Worm (Caenorhabditis elegans) whole organism, L1 larva: Measurements from ENCODE around the gene acr-8.

ENCODE experiments used
- C04F5.9 ChIP-seq: sonication (generic microtip); optimal IDR thresholded peaks from 2 replicates; lab custom pipeline; 2016; ENCODE audit warnings: missing genetic modification characterization, missing compliant biosample characterization
- ama-1 ChIP-seq: fragments of 150-350 bp; optimal IDR thresholded peaks from 2 replicates; lab custom pipeline; 2014
- ceh-63 ChIP-seq: fragments of 200-800 bp; sonication (Bioruptor generic); optimal IDR thresholded peaks from 2 replicates; lab custom pipeline; 2018; ENCODE audit warnings: mild to moderate bottlenecking, missing genetic modification characterization, missing compliant biosample characterization
- efl-1 ChIP-seq, 4 experiments: fragments of 150-350 bp; optimal IDR thresholded peaks in 3 of 4; peaks in 1 of 4; 1 replicate in 1 of 4; 2 replicates in 3 of 4; lab custom pipeline; 2014; ENCODE audit warnings: missing biosample characterization in 2 of 4, missing genetic modification characterization in 2 of 4, missing genetic modification reagents in 2 of 4
- egl-13 ChIP-seq: sonication (generic microtip); optimal IDR thresholded peaks from 2 replicates; lab custom pipeline; 2016; ENCODE audit warnings: missing genotype, missing genetic modification reagents, missing genetic modification characterization, missing compliant biosample characterization
- elt-2 ChIP-seq: sonication (generic microtip); optimal IDR thresholded peaks from 2 replicates; lab custom pipeline; 2016; ENCODE audit warnings: missing genetic modification characterization, mild to moderate bottlenecking, inconsistent platforms, missing compliant biosample characterization, missing genetic modification reagents
- elt-3 ChIP-seq, 6 experiments: fragments of 150-350 bp in 1 of 6; sonication (generic microtip); optimal IDR thresholded peaks; 2 replicates each; lab custom pipeline; 2017 to 2018; ENCODE audit warnings: missing biosample characterization in 6 of 6, missing genetic modification characterization in 6 of 6, inconsistent platforms in 1 of 6
- ets-5 ChIP-seq: fragments of 200-800 bp; sonication (Bioruptor generic); IDR thresholded peaks from 2 replicates; pipeline ENCODE4 v1.3.6; 2022; ENCODE audit warnings: missing genetic modification characterization, missing compliant biosample characterization
- fkh-8 ChIP-seq: sonication (generic microtip); optimal IDR thresholded peaks from 2 replicates; lab custom pipeline; 2016; ENCODE audit warnings: mild to moderate bottlenecking, missing genetic modification characterization, missing compliant biosample characterization
- fos-1 ChIP-seq: fragments of 150-350 bp; optimal IDR thresholded peaks from 2 replicates; lab custom pipeline; 2014; ENCODE audit warnings: missing biosample characterization, missing genetic modification characterization
- irx-1 ChIP-seq: sonication (generic microtip); optimal IDR thresholded peaks from 2 replicates; lab custom pipeline; 2016; ENCODE audit warnings: missing genetic modification characterization, missing compliant biosample characterization
- isw-1 ChIP-seq: fragments of 200-800 bp; sonication (Bioruptor generic); IDR thresholded peaks from 2 replicates; pipeline ENCODE4 v1.3.6; 2022; ENCODE audit warnings: missing genetic modification characterization, missing compliant biosample characterization
- lin-13 ChIP-seq: fragments of 150-350 bp; optimal IDR thresholded peaks from 2 replicates; lab custom pipeline; 2014; ENCODE audit warnings: missing biosample characterization, missing genetic modification reagents, missing genetic modification characterization
- lin-14 ChIP-seq: fragments of 200-800 bp; sonication (Bioruptor generic); optimal IDR thresholded peaks from 2 replicates; lab custom pipeline; 2018; ENCODE audit warnings: mild to moderate bottlenecking, missing genetic modification characterization, moderate library complexity, missing compliant biosample characterization
- lin-15B ChIP-seq: fragments of 150-350 bp; sonication (generic microtip); optimal IDR thresholded peaks from 3 replicates; lab custom pipeline; 2014; ENCODE audit warnings: missing biosample characterization, missing genetic modification characterization
- lin-35 ChIP-seq, 2 experiments: fragments of 150-350 bp; optimal IDR thresholded peaks; 2 replicates each; lab custom pipeline; 2014; ENCODE audit warnings: missing biosample characterization in 2 of 2, missing genetic modification characterization in 2 of 2, missing genetic modification reagents in 2 of 2
- mab-9 ChIP-seq: fragments of 200-800 bp; sonication (Bioruptor generic); IDR thresholded peaks from 2 replicates; pipeline ENCODE4 v1.3.6; 2022; ENCODE audit warnings: missing genetic modification reagents, missing genetic modification characterization, missing compliant biosample characterization
- mep-1 ChIP-seq: fragments of 150-350 bp; optimal IDR thresholded peaks from 2 replicates; lab custom pipeline; 2014; ENCODE audit warnings: missing biosample characterization, missing genetic modification characterization
- nhr-19 ChIP-seq: fragments of 200-800 bp; sonication (Bioruptor generic); conservative IDR thresholded peaks from 2 replicates; pipeline ENCODE4 v1.3.6; 2022; ENCODE audit warnings: missing genetic modification characterization, missing compliant biosample characterization
- nhr-237 ChIP-seq: fragments of 150-350 bp; optimal IDR thresholded peaks from 2 replicates; lab custom pipeline; 2014; ENCODE audit warnings: missing biosample characterization, missing genetic modification characterization
- nhr-71 ChIP-seq: sonication (generic microtip); optimal IDR thresholded peaks from 2 replicates; lab custom pipeline; 2016; ENCODE audit warnings: mild to moderate bottlenecking, missing genetic modification characterization, moderate library complexity, missing compliant biosample characterization
- nhr-77 ChIP-seq: fragments of 150-350 bp; optimal IDR thresholded peaks from 2 replicates; lab custom pipeline; 2014; ENCODE audit warnings: missing biosample characterization, missing genetic modification characterization
- nhr-84 ChIP-seq: sonication (generic microtip); optimal IDR thresholded peaks from 2 replicates; lab custom pipeline; 2017; ENCODE audit warnings: missing biosample characterization, missing genetic modification characterization
- nhr-85 ChIP-seq: sonication (generic microtip); peaks from one replicate; lab custom pipeline; 2016; ENCODE audit warnings: missing genetic modification characterization, inconsistent platforms, missing compliant biosample characterization
- nhr-90 ChIP-seq: sonication (generic microtip); optimal IDR thresholded peaks from 2 replicates; lab custom pipeline; 2016; ENCODE audit warnings: mild to moderate bottlenecking, missing genetic modification characterization, missing compliant biosample characterization; ENCODE audit not compliant: poor library complexity
- pag-3 ChIP-seq: sonication (generic microtip); optimal IDR thresholded peaks from 2 replicates; lab custom pipeline; 2017; ENCODE audit warnings: missing genetic modification characterization, mild to moderate bottlenecking, missing compliant biosample characterization, antibody characterized with exemption, borderline replicate concordance; ENCODE audit not compliant: insufficient read depth
- pqm-1 ChIP-seq: sonication (generic microtip); optimal IDR thresholded peaks from 3 replicates; lab custom pipeline; 2017; ENCODE audit warnings: missing biosample characterization, missing genetic modification characterization
- rnt-1 ChIP-seq: sonication (generic microtip); optimal IDR thresholded peaks from 2 replicates; lab custom pipeline; 2016; ENCODE audit warnings: mild to moderate bottlenecking, missing genetic modification characterization, moderate library complexity, missing compliant biosample characterization
- skn-1 ChIP-seq: fragments of 150-350 bp; optimal IDR thresholded peaks from 2 replicates; lab custom pipeline; 2014; ENCODE audit warnings: missing biosample characterization, missing genetic modification characterization
- tbx-2 ChIP-seq: sonication (generic microtip); optimal IDR thresholded peaks from 2 replicates; lab custom pipeline; 2016; ENCODE audit warnings: missing genetic modification characterization, missing compliant biosample characterization
- tlp-1 ChIP-seq: fragments of 150-350 bp; optimal IDR thresholded peaks from 2 replicates; lab custom pipeline; 2014; ENCODE audit warnings: missing biosample characterization, missing genetic modification characterization
- unc-30 ChIP-seq: sonication (generic microtip); optimal IDR thresholded peaks from 2 replicates; lab custom pipeline; 2017; ENCODE audit warnings: missing biosample characterization, missing genetic modification characterization
- xbp-1 ChIP-seq: sonication (generic microtip); optimal IDR thresholded peaks from 2 replicates; lab custom pipeline; 2016; ENCODE audit warnings: missing genetic modification characterization, missing compliant biosample characterization
- ztf-11 ChIP-seq, 2 experiments: sonication (generic microtip); optimal IDR thresholded peaks; 2 replicates each; lab custom pipeline; 2016 to 2017; ENCODE audit warnings: missing genetic modification characterization in 2 of 2, missing biosample characterization in 1 of 2, missing compliant biosample characterization in 1 of 2

The acr-8 gene

ce11 chrX:10419743-10420142, 7.2 kb downstream of the acr-8 start, which contains the start of gene cdk-11.2 (continued):
- peak; percentile 90 for TF ChIP-seq mep-1 (tag; lab: Kevin White, UChicago)
- peak; percentile 52 for TF ChIP-seq xbp-1 (tag; lab: Kevin White, UChicago)
- peak; percentile 43 to 77 for TF ChIP-seq lin-35 (GFP tag; optimal IDR thresholded peaks at IDR 0.05; lab: Kevin White, UChicago)
- no peak for TF ChIP-seq mab-9
- TF ChIP-seq nhr-237 (tag; lab: Kevin White, UChicago): no peak
- peak; percentile 29 for TF ChIP-seq irx-1 (tag; lab: Kevin White, UChicago)
- TF ChIP-seq elt-2 (tag; lab: Kevin White, UChicago): no peak
- peak; percentile 12 for TF ChIP-seq fkh-8
- peak; percentile 61 for TF ChIP-seq nhr-85
- peak; percentile 55 for TF ChIP-seq nhr-19 (GFP tag; lab: Robert Waterston, UW)
- peak; percentile 85 for TF ChIP-seq skn-1 (tag; lab: Kevin White, UChicago)

DNA sequence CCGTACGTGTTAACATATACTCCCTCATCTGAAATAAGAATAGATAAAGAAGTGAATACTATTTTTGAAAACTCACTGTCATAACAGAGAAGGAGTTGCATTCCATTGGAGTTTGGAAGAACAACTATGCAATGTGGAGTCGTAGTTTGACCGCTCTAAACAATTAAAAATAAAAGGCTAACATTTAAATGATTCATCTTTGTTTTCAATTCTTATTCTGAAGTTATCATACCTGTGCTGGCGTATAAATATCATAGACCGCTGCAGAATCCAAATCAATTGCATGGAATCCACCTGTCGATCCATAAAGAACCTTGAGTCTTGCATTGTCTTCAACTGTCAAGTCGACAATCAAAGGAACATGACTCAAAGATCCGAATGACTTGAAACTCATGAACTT, 10.2 kb downstream of the acr-8 start:
- TF ChIP-seq ama-1 (lab: Kevin White, UChicago): no peak
- TF ChIP-seq nhr-85: peak; percentile 30

DNA sequence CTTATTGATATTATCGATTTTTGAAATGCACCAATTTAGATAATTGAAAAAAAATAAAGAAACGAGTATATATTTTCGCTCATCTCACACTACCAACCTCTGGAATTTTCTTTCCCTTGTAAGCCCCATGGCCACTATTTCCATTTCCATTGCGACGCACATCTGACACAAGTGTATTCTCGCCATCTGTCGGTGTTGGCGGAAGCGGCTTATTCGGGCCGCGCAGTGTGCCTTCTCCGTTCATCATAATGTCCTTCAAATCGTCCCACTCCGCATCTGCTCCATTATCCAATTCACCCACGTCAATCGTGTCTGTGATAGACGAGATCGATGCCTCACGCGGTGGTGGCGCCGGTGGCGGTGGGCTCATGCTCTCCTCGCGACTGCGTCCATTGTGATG, 12.2 kb downstream of the acr-8 start:
- TF ChIP-seq mep-1 (tag; lab: Kevin White, UChicago): no peak
- TF ChIP-seq nhr-90 (tag; lab: Kevin White, UChicago): no peak
- no peak for TF ChIP-seq lin-13 (GFP tag; lab: Kevin White, UChicago)
- no peak for TF ChIP-seq nhr-77 (tag; lab: Kevin White, UChicago)
- TF ChIP-seq nhr-84 (tag; lab: Kevin White, UChicago): no peak
- no peak for TF ChIP-seq pag-3
- TF ChIP-seq fos-1: no peak
- no peak for TF ChIP-seq rnt-1 (tag; lab: Kevin White, UChicago)
- no peak for TF ChIP-seq efl-1 (optimal IDR thresholded peaks at IDR 0.05; lab: Kevin White, UChicago)
- peak in 1 of 2 experiments; percentile 41 for TF ChIP-seq efl-1 (GFP tag; optimal IDR thresholded peaks at IDR 0.05 in 1 of 2; lab: Kevin White, UChicago)
- no peak for TF ChIP-seq elt-3 (tag; optimal IDR thresholded peaks at IDR 0.05; lab: Kevin White, UChicago)
- peak in 1 of 2 experiments; percentile 48 for TF ChIP-seq ztf-11 (tag; optimal IDR thresholded peaks at IDR 0.05; lab: Kevin White, UChicago)

DNA sequence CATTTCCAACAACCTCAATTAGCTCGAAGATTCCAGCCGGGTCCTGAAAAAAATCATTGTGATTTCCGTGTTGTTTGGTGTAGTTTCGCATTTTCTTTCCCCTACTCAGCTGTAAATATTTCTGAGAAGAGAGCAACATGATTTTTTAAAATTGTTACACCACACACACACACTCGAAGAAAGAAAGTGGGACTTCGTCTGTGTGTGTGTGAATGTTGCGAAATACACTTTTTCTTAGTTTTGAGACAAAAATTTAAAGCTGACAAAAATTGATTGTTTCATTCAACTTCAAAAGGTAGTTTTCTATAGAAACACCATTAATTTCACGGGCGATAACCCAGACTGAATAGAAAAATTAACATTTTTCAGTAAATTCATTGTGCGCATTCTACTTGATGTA, 15.6 kb downstream of the acr-8 start:
- TF ChIP-seq tbx-2 (tag; lab: Kevin White, UChicago) (no peak), lin-14 (GFP tag; lab: Kevin White, UChicago) (peak; percentile 5), efl-1 (optimal IDR thresholded peaks at IDR 0.05; lab: Kevin White, UChicago) (no peak), efl-1 (GFP tag; optimal IDR thresholded peaks at IDR 0.05 in 1 of 2; lab: Kevin White, UChicago) (peak in 1 of 2 experiments; percentile 38), lin-15B (tag; lab: Kevin White, UChicago) (no peak), nhr-85 (peak; percentile 49), elt-3 (tag; optimal IDR thresholded peaks at IDR 0.05; lab: Kevin White, UChicago) (no peak)

DNA sequence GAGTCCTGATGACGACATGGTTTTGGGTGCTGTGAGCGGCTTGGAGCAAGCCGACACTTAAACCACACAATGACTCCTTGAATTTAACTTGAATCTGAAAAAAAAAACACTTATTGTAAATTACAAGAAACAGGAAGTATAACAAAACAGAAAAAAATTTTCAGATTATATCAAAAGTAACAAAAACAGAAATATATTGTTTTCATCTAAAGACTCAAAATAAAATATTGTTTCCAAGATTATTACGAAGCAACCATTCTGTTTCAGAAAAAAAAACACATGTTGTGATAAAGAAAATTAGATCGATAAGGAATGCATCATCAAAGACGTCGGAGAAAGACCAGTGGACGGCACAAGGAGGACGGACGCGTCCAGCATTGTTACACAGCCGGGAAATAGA, 16.0 kb downstream of the acr-8 start, which contains the start of gene mig-15:
Gene mig-15 (minus strand): TSS at position 101 of the 400 bp plus-strand sequence.
- TF ChIP-seq lin-35 (GFP tag; optimal IDR thresholded peaks at IDR 0.05; lab: Kevin White, UChicago) (no peak), mep-1 (tag; lab: Kevin White, UChicago) (no peak), ets-5 (GFP tag; lab: Robert Waterston, UW) (no peak), ceh-63 (GFP tag; lab: Kevin White, UChicago) (no peak), nhr-237 (tag; lab: Kevin White, UChicago) (no peak), tlp-1 (no peak), egl-13 (tag; lab: Kevin White, UChicago) (no peak), nhr-71 (tag; lab: Kevin White, UChicago) (no peak), isw-1 (GFP tag; lab: Robert Waterston, UW) (no peak), unc-30 (tag; lab: Kevin White, UChicago) (no peak), C04F5.9 (tag; lab: Kevin White, UChicago) (no peak), pqm-1 (tag; lab: Kevin White, UChicago) (no peak)
